Fruit fly (Drosophila melanogaster): ENCODE results near the gene Syt14.
A peak's percentile ranks its signal among the peaks of the same experiment; 100 is the strongest.

Syt14 gene

DNA sequence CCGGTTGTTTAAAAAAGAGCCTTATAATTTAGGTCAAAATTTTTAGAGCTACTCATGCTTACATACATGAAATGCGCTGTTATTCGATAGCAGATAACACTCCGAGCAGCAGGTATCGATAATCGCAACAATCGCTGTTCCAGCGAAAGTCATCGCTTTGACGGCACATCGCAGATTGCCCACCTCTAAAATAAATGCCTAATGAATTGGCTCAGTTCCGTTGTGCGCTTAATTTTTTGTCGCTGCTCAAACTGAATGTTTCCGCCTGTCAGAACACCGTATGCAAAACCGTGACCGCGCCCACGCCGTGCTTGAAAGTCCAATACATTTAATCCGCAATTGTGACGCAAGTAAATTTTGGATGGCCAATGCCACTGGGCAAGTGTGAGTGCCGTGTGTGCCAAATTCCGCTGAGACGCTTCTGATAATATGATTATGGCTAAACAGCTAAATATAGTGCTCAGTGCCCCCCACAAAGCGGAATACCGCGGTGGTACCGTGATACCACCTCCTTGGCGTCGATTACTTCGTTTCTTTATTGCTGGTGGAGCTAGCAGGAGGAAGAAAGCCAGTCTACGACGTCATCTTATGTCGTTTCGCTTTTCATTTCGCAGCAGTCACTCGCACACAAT lies 754 bp upstream of the Syt14 start, which contains the start of gene CG9795:
TSS of gene CG9795 (plus strand) at position 177 of the 632 bp plus-strand sequence.
- TF ChIP-seq toe (GFP tag; optimal IDR thresholded peaks at IDR 0.05) (no peak), tj (GFP tag; optimal IDR thresholded peaks at IDR 0.05) (peak; percentile 32), CG12768 (GFP tag; optimal IDR thresholded peaks at IDR 0.05) (peak; percentile 34), Clk (GFP tag; optimal IDR thresholded peaks at IDR 0.05) (no peak), CG33017 (tag; optimal IDR thresholded peaks at IDR 0.05) (peak; percentile 7), cic (GFP tag; optimal IDR thresholded peaks at IDR 0.05) (no peak), CG7101 (tag; optimal IDR thresholded peaks at IDR 0.05) (peak; percentile 15), bab1 (GFP tag; optimal IDR thresholded peaks at IDR 0.05) (peak; percentile 67), Mnt (GFP tag; optimal IDR thresholded peaks at IDR 0.05) (peak; percentile 0), cnc (optimal IDR thresholded peaks at IDR 0.05) (no peak), CG14711 (tag; optimal IDR thresholded peaks at IDR 0.05) (peak; percentile 13), ovo (GFP tag; optimal IDR thresholded peaks at IDR 0.05) (no peak), kay (GFP tag; ENCODE audit: borderline replicate concordance) (no peak), Hr96 (GFP tag; optimal IDR thresholded peaks at IDR 0.05) (no peak), CG1620 (GFP tag; optimal IDR thresholded peaks at IDR 0.05) (no peak), CG7045 (GFP tag; optimal IDR thresholded peaks at IDR 0.05) (no peak), CG11617 (GFP tag; optimal IDR thresholded peaks at IDR 0.05) (peak; percentile 32), Crg-1 (GFP tag; optimal IDR thresholded peaks at IDR 0.05) (peak; percentile 28), pad (GFP tag; optimal IDR thresholded peaks at IDR 0.05) (peak; percentile 11), CG5204 (GFP tag; optimal IDR thresholded peaks at IDR 0.05) (no peak)

DNA sequence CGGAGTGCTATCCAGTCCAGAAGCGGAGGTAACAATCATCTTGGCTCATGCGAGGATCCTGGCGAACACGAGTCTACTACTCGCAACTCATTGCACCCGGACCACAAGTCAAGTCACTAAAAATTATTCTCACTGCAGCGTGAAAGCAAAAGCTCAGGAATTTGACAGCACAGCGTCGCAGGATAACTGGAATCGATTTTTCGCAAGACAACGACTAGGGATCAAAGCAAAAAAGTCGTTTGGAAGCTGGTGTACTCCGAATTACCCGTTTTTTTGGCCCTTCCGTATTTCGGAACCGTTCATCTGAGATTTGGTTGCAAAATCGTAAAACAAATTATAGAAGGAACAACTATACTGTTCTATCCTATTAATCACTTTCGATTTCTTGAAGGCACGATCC lies 280 bp downstream of the Syt14 start:
- no peak for TF ChIP-seq CG7101 (tag; optimal IDR thresholded peaks at IDR 0.05)
- no peak for TF ChIP-seq pad (GFP tag; optimal IDR thresholded peaks at IDR 0.05)
- TF ChIP-seq cnc (optimal IDR thresholded peaks at IDR 0.05), result no peak
- TF ChIP-seq CG5204 (GFP tag; optimal IDR thresholded peaks at IDR 0.05), result no peak
- TF ChIP-seq Clk (GFP tag; optimal IDR thresholded peaks at IDR 0.05), result no peak

DNA sequence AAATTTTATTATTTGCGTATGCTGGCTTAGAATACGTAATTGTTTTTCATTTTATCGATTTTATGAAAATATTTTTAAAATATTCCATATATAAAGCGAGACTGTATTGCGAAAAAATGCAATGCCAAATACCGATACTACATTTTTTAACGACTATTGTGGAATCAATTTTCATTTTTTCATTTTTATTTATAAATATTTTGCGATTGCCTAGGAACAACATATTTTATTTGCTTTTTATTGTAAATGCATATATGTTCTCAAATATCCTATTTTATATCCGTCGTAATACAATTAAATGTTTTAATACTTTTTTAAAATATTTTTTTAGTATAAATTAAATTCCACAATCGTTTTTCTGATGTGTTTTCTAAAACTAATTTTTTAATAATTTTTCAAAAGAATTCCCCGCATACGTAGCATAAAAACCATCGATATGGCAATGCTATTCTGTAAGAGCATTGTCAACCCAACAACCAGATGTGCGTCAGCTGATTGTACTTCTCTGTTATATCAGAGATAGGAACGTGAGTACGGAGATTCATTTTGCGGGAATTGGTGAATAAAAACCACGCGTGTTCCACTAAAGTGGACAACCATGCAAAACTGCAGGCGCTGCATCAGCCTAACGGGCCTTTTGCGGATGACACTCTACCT lies 7.7 kb downstream of the Syt14 start, which contains the start of gene Suv3:
TSS of gene Suv3 (plus strand) at position 489 of the 657 bp plus-strand sequence.
- TF ChIP-seq Hr96 (GFP tag; optimal IDR thresholded peaks at IDR 0.05) (no peak), CG5204 (GFP tag; optimal IDR thresholded peaks at IDR 0.05) (no peak), toe (GFP tag; optimal IDR thresholded peaks at IDR 0.05) (no peak), pad (GFP tag; optimal IDR thresholded peaks at IDR 0.05) (peak; percentile 11), Clk (GFP tag; optimal IDR thresholded peaks at IDR 0.05) (no peak), kay (GFP tag; ENCODE audit: borderline replicate concordance) (peak; percentile 70), Mnt (GFP tag; optimal IDR thresholded peaks at IDR 0.05) (peak; percentile 52), cic (GFP tag; optimal IDR thresholded peaks at IDR 0.05) (no peak), Crg-1 (GFP tag; optimal IDR thresholded peaks at IDR 0.05) (no peak), CG7045 (GFP tag; optimal IDR thresholded peaks at IDR 0.05) (peak; percentile 32), CG12768 (GFP tag; optimal IDR thresholded peaks at IDR 0.05) (no peak), CG11617 (GFP tag; optimal IDR thresholded peaks at IDR 0.05) (peak; percentile 59), CG33017 (tag; optimal IDR thresholded peaks at IDR 0.05) (peak; percentile 57), CG1620 (GFP tag; optimal IDR thresholded peaks at IDR 0.05) (peak; percentile 19), CG7101 (tag; optimal IDR thresholded peaks at IDR 0.05) (peak; percentile 65), ovo (GFP tag; optimal IDR thresholded peaks at IDR 0.05) (no peak), CG14711 (tag; optimal IDR thresholded peaks at IDR 0.05) (peak; percentile 72), cnc (optimal IDR thresholded peaks at IDR 0.05) (no peak), tj (GFP tag; optimal IDR thresholded peaks at IDR 0.05) (peak; percentile 42), bab1 (GFP tag; optimal IDR thresholded peaks at IDR 0.05) (peak; percentile 39)

DNA sequence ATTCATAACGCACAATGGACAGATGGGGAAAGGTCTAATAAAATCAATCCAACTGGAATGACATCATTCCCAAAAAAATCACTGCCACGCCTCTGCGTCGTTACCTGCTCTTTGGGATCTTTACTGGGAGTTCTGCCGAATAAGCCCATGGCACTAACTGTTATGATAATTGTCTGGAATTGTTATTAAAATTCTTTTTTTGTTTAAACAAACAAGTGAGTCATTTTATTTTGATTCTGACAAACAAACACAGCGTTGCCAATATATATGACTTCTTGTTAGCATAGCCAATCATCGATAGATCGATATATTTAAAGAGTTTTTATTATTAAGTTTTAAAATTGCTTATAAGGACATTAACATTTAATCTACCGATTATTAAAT lies 8.2 kb downstream of the Syt14 start, which contains the start of gene Vps24:
TSS of gene Vps24 (minus strand) at position 265 of the 384 bp plus-strand sequence.
- TF ChIP-seq CG5204 (GFP tag; optimal IDR thresholded peaks at IDR 0.05) (no peak), bab1 (GFP tag; optimal IDR thresholded peaks at IDR 0.05) (peak; percentile 46), kay (GFP tag; ENCODE audit: borderline replicate concordance) (peak; percentile 96), pad (GFP tag; optimal IDR thresholded peaks at IDR 0.05) (no peak)

DNA sequence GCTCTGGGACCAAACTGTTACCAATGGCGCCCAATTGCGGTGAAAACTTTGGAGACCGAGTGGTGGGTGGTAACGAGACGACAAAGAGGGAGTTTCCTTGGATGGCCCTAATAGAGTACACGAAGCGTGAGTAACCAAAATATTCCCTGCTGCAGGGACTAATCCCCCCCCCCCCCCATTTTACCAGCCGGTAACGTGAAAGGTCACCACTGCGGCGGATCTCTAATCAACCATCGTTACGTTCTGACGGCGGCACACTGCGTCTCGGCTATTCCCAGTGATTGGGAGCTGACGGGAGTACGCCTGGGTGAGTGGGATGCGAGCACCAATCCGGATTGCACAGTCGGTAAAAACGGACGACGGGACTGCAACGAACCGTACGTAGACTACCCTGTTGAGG lies 10.2 kb downstream of the Syt14 start:
- TF ChIP-seq CG11617 (GFP tag; optimal IDR thresholded peaks at IDR 0.05) (no peak), tj (GFP tag; optimal IDR thresholded peaks at IDR 0.05) (no peak), CG5204 (GFP tag; optimal IDR thresholded peaks at IDR 0.05) (no peak), Crg-1 (GFP tag; optimal IDR thresholded peaks at IDR 0.05) (no peak), Hr96 (GFP tag; optimal IDR thresholded peaks at IDR 0.05) (no peak), CG7101 (tag; optimal IDR thresholded peaks at IDR 0.05) (no peak), cic (GFP tag; optimal IDR thresholded peaks at IDR 0.05) (no peak), Mnt (GFP tag; optimal IDR thresholded peaks at IDR 0.05) (no peak), ovo (GFP tag; optimal IDR thresholded peaks at IDR 0.05) (no peak)

DNA sequence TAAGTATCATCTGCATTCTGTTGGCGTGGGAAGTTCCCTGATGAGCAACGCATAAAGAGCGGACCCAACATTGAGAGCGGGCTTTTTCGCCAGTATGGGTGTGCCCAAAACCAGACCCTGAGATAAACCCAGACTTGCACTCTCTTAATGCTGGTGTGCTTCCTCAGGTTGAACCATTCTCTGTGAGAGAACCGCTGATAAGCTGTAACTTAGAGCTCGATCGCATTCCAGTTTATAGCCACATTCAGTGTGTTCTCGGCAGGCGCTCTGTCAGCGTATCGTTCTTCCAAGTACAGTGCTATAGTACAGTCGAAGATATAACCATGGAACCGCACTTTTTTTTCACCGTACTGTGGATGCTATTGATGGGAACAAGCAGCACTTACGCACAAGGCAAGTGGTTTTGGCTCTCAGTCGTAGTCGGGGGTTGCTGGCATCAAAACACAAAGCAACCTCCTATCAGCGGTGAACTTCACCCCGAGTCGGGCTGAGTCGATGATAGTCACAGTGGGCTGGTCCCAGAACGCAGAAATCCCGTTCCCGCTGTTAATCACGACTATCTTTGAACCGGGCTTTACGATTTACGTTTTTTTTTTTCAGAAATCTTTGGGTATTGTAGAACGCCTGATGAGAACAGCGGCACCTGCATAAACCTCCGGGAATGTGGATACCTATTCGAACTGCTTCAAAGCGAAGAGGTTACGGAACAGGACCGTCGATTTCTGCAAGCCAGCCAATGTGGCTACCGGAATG lies 11.0 kb downstream of the Syt14 start, which contains the start of gene MP1:
TSS of gene MP1 (plus strand) at position 245 of the 753 bp plus-strand sequence.
- peak; percentile 49 for TF ChIP-seq bab1 (GFP tag; optimal IDR thresholded peaks at IDR 0.05)
- no peak for TF ChIP-seq CG33017 (tag; optimal IDR thresholded peaks at IDR 0.05)
- no peak for TF ChIP-seq Mnt (GFP tag; optimal IDR thresholded peaks at IDR 0.05)
- no peak for TF ChIP-seq Hr96 (GFP tag; optimal IDR thresholded peaks at IDR 0.05)
- TF ChIP-seq Crg-1 (GFP tag; optimal IDR thresholded peaks at IDR 0.05), result no peak
- no peak for TF ChIP-seq CG14711 (tag; optimal IDR thresholded peaks at IDR 0.05)
- peak; percentile 35 for TF ChIP-seq cic (GFP tag; optimal IDR thresholded peaks at IDR 0.05)
- TF ChIP-seq tj (GFP tag; optimal IDR thresholded peaks at IDR 0.05), result peak; percentile 62
- no peak for TF ChIP-seq Clk (GFP tag; optimal IDR thresholded peaks at IDR 0.05)
- no peak for TF ChIP-seq pad (GFP tag; optimal IDR thresholded peaks at IDR 0.05)
- no peak for TF ChIP-seq CG5204 (GFP tag; optimal IDR thresholded peaks at IDR 0.05)
- TF ChIP-seq CG7101 (tag; optimal IDR thresholded peaks at IDR 0.05), result no peak
- TF ChIP-seq kay (GFP tag; ENCODE audit: borderline replicate concordance), result no peak
- no peak for TF ChIP-seq toe (GFP tag; optimal IDR thresholded peaks at IDR 0.05)
- TF ChIP-seq CG11617 (GFP tag; optimal IDR thresholded peaks at IDR 0.05), result no peak
- TF ChIP-seq CG1620 (GFP tag; optimal IDR thresholded peaks at IDR 0.05), result no peak

All from whole organism, adult.